Worm (Caenorhabditis elegans): ENCODE measurements around the gene B0035.13.
A peak's percentile ranks its signal among the peaks of the same experiment; 100 is the strongest.

B0035.13 gene

ce11 chrIV:11314885-11315284, 8.4 kb upstream of the B0035.13 start, which contains the start of the genes B0035.3, B0035.22 and pfd-4:
Gene B0035.3, minus strand, starts transcription at chrIV:11314998.
Gene B0035.22, plus strand, starts transcription at chrIV:11315153.
Gene pfd-4, plus strand, starts transcription at chrIV:11315207.
- TF ChIP-seq zag-1 (tag; optimal IDR thresholded peaks at IDR 0.05) (no peak), mef-2 (tag; optimal IDR thresholded peaks at IDR 0.05) (no peak), C34B4.2 (tag; optimal IDR thresholded peaks at IDR 0.05) (no peak), lir-3 (tag; optimal IDR thresholded peaks at IDR 0.05; ENCODE audit: poor library complexity) (peak; percentile 90), nhr-20 (tag; optimal IDR thresholded peaks at IDR 0.05) (peak; percentile 70), nhr-11 (tag; optimal IDR thresholded peaks at IDR 0.05) (no peak), hlh-17 (GFP tag; optimal IDR thresholded peaks at IDR 0.05; ENCODE audit: borderline replicate concordance) (no peak), nhr-12 (tag; optimal IDR thresholded peaks at IDR 0.05) (no peak), lin-14 (GFP tag; optimal IDR thresholded peaks at IDR 0.05) (peak; percentile 74), alr-1 (tag; optimal IDR thresholded peaks at IDR 0.05; ENCODE audit: borderline replicate concordance) (no peak), efl-3 (GFP tag; optimal IDR thresholded peaks at IDR 0.05) (no peak), lsy-2 (tag; optimal IDR thresholded peaks at IDR 0.05) (peak; percentile 70 to 79), nhr-71 (tag; optimal IDR thresholded peaks at IDR 0.05) (peak; percentile 82), ceh-8 (GFP tag; optimal IDR thresholded peaks at IDR 0.05) (no peak), grh-1 (GFP tag; IDR thresholded peaks at IDR 0.05) (no peak), sox-4 (tag; optimal IDR thresholded peaks at IDR 0.05) (peak; percentile 67), nhr-84 (tag; optimal IDR thresholded peaks at IDR 0.05) (no peak), jun-1 (tag; optimal IDR thresholded peaks at IDR 0.05) (no peak), ceh-63 (GFP tag; optimal IDR thresholded peaks at IDR 0.05) (no peak), sup-37 (GFP tag; optimal IDR thresholded peaks at IDR 0.05) (no peak), vab-15 (tag; optimal IDR thresholded peaks at IDR 0.05) (no peak), unc-130 (tag; optimal IDR thresholded peaks at IDR 0.05) (peak; percentile 45), aly-2 (tag; optimal IDR thresholded peaks at IDR 0.05) (peak; percentile 33), C04F5.9 (tag; optimal IDR thresholded peaks at IDR 0.05) (peak; percentile 73), lin-35 (GFP tag; optimal IDR thresholded peaks at IDR 0.05) (peak; percentile 35 to 50), tlp-1 (tag; optimal IDR thresholded peaks at IDR 0.05) (no peak), nhr-28 (tag; optimal IDR thresholded peaks at IDR 0.05) (no peak), unc-98 (GFP tag; IDR thresholded peaks at IDR 0.05) (no peak), nhr-76 (tag; optimal IDR thresholded peaks at IDR 0.05) (no peak), isw-1 (GFP tag; IDR thresholded peaks at IDR 0.05) (no peak), hpl-2 (GFP tag; optimal IDR thresholded peaks at IDR 0.05) (no peak), nhr-19 (GFP tag; conservative IDR thresholded peaks at IDR 0.05) (peak; percentile 58), zip-4 (GFP tag; optimal IDR thresholded peaks at IDR 0.05) (no peak), ceh-88 (GFP tag; IDR thresholded peaks at IDR 0.05) (no peak), mab-9 (GFP tag; IDR thresholded peaks at IDR 0.05) (no peak), unc-30 (tag; optimal IDR thresholded peaks at IDR 0.05) (no peak), Y116A8C.19 (tag; optimal IDR thresholded peaks at IDR 0.05; ENCODE audit: borderline replicate concordance) (peak; percentile 46), dpl-1 (GFP tag; optimal IDR thresholded peaks at IDR 0.05) (peak; percentile 41 to 57 (median 45)), skn-1 (tag; optimal IDR thresholded peaks at IDR 0.05) (no peak), egl-13 (tag; optimal IDR thresholded peaks at IDR 0.05) (peak; percentile 70), snu-23 (GFP tag; optimal IDR thresholded peaks at IDR 0.05) (peak; percentile 76), ets-5 (GFP tag; IDR thresholded peaks at IDR 0.05) (no peak), xbp-1 (tag; optimal IDR thresholded peaks at IDR 0.05) (peak; percentile 72), unc-86 (tag; optimal IDR thresholded peaks at IDR 0.05) (peak; percentile 49), elt-3 (tag; optimal IDR thresholded peaks at IDR 0.05) (peak in 2 of 6 experiments; percentile 16 to 54), lin-15B (tag; optimal IDR thresholded peaks at IDR 0.05) (peak; percentile 77), lin-39 (tag; optimal IDR thresholded peaks at IDR 0.05) (no peak), F16B12.6 (tag; optimal IDR thresholded peaks at IDR 0.05) (no peak), ztf-11 (tag; optimal IDR thresholded peaks at IDR 0.05) (peak in 1 of 2 experiments; percentile 83), tbx-2 (tag; optimal IDR thresholded peaks at IDR 0.05) (peak; percentile 82), nhr-47 (tag; optimal IDR thresholded peaks at IDR 0.05) (peak; percentile 82), mep-1 (tag; optimal IDR thresholded peaks at IDR 0.05) (peak; percentile 66), irx-1 (tag; optimal IDR thresholded peaks at IDR 0.05) (peak; percentile 83)
